Worm (Caenorhabditis elegans) whole organism, midembryonic: ENCODE results near the gene ced-6.

Experiments used
- T22C8.4 ChIP-seq: fragments of 200-800 bp; sonication (Bioruptor generic); IDR thresholded peaks from 2 replicates; pipeline ENCODE4 v1.3.6; 2022; ENCODE audit warnings: missing genetic modification characterization, missing compliant biosample characterization
- cog-1 ChIP-seq: sonication (generic microtip); optimal IDR thresholded peaks from 2 replicates; lab custom pipeline; 2016; ENCODE audit warnings: missing genetic modification characterization, missing compliant biosample characterization
- flt-1 ChIP-seq: fragments of 200-800 bp; sonication (Bioruptor generic); IDR thresholded peaks from 2 replicates; pipeline ENCODE4 v1.3.6; 2022; ENCODE audit warnings: missing genetic modification characterization, missing compliant biosample characterization
- klf-2 ChIP-seq: fragments of 200-800 bp; sonication (Bioruptor generic); conservative IDR thresholded peaks from 2 replicates; pipeline ENCODE4 v1.3.6; 2022; ENCODE audit warnings: missing genetic modification reagents, missing genetic modification characterization, missing compliant biosample characterization
- med-1 ChIP-seq: sonication (generic microtip); optimal IDR thresholded peaks from 2 replicates; lab custom pipeline; 2017; ENCODE audit warnings: missing genetic modification characterization, mild to moderate bottlenecking, missing compliant biosample characterization, antibody characterized with exemption, missing genetic modification reagents; ENCODE audit not compliant: insufficient read depth
- ref-1 ChIP-seq: fragments of 200-800 bp; sonication (Bioruptor generic); conservative IDR thresholded peaks from 2 replicates; pipeline ENCODE4 v1.3.6; 2022; ENCODE audit warnings: missing genetic modification reagents, missing genetic modification characterization, missing compliant biosample characterization
- ztf-23 ChIP-seq: fragments of 200-800 bp; sonication (Bioruptor generic); IDR thresholded peaks from 2 replicates; pipeline ENCODE4 v1.3.6; 2022; ENCODE audit warnings: missing genetic modification reagents, missing genetic modification characterization, missing compliant biosample characterization
- ztf-29 ChIP-seq: fragments of 200-800 bp; sonication (Bioruptor generic); IDR thresholded peaks from 2 replicates; pipeline ENCODE4 v1.3.6; 2022; ENCODE audit warnings: missing genetic modification reagents, missing genetic modification characterization, missing compliant biosample characterization

ce11 chrIII:5621236-5621635 is 25.7 kb downstream of the ced-6 start:
- no peak for TF ChIP-seq ztf-29
- no peak for TF ChIP-seq klf-2 (GFP tag; lab: Robert Waterston, UW)
- no peak for TF ChIP-seq T22C8.4 (GFP tag; lab: Robert Waterston, UW)
- TF ChIP-seq med-1 (GFP tag; lab: Kevin White, UChicago) = no peak
- TF ChIP-seq ref-1 (GFP tag; lab: Robert Waterston, UW) = no peak
- TF ChIP-seq flt-1 (GFP tag; lab: Robert Waterston, UW) = no peak
- no peak for TF ChIP-seq ztf-23 (GFP tag; lab: Robert Waterston, UW)
- peak; percentile 53 for TF ChIP-seq cog-1 (tag; lab: Kevin White, UChicago)
